Fruit fly (Drosophila melanogaster) whole organism, wandering third instar larva: ENCODE data around the gene CG12003.

Experiments
- Abd-B ChIP-seq: fragments of >200 bp; optimal IDR thresholded peaks from 2 replicates; lab custom pipeline; 2017; ENCODE audit warnings: missing biosample characterization, missing genetic modification characterization
- CrebA ChIP-seq: fragments of 200-800 bp; sonication (Bioruptor generic); optimal IDR thresholded peaks from 2 replicates; lab custom pipeline; 2016; ENCODE audit warnings: missing biosample characterization, mild to moderate bottlenecking, missing genetic modification characterization, borderline replicate concordance
- Dfd ChIP-seq: fragments of >200 bp; optimal IDR thresholded peaks from 2 replicates; lab custom pipeline; 2017; ENCODE audit warnings: missing biosample characterization, missing genetic modification characterization
- HLH106 ChIP-seq: fragments of 200-800 bp; optimal IDR thresholded peaks from 3 replicates; lab custom pipeline; 2019; ENCODE audit warnings: missing biosample characterization, mild to moderate bottlenecking, missing genetic modification characterization, moderate library complexity
- Hr83 ChIP-seq: fragments of 200-300 bp; sonication (Bioruptor generic); optimal IDR thresholded peaks from 2 replicates; lab custom pipeline; 2016; ENCODE audit warnings: missing biosample characterization, mild to moderate bottlenecking, missing genetic modification characterization, moderate library complexity; ENCODE audit not compliant: poor library complexity, severe bottlenecking
- Mio ChIP-seq: sonication (Bioruptor generic); optimal IDR thresholded peaks from 2 replicates; lab custom pipeline; 2016; ENCODE audit warnings: missing biosample characterization, missing genetic modification characterization
- N ChIP-seq: fragments of >200 bp; optimal IDR thresholded peaks from 2 replicates; lab custom pipeline; 2018; ENCODE audit warnings: missing biosample characterization, missing external identifiers, missing genetic modification characterization
- OdsH ChIP-seq: fragments of 200-800 bp; sonication (Bioruptor generic); optimal IDR thresholded peaks from 2 replicates; lab custom pipeline; 2016; ENCODE audit warnings: missing biosample characterization, mild to moderate bottlenecking, missing genetic modification characterization
- Rel ChIP-seq, 2 experiments: fragments of 200-800 bp; sonication (Bioruptor generic) in 1 of 2; optimal IDR thresholded peaks; 2 replicates in 1 of 2; 3 replicates in 1 of 2; lab custom pipeline; 2016 to 2019; ENCODE audit warnings: mild to moderate bottlenecking in 2 of 2, missing biosample characterization in 2 of 2, missing genetic modification characterization in 2 of 2, moderate library complexity in 1 of 2
- br ChIP-seq: fragments of 200-800 bp; sonication (Bioruptor generic); optimal IDR thresholded peaks from 2 replicates; lab custom pipeline; 2016; ENCODE audit warnings: missing biosample characterization, missing genetic modification characterization
- dl ChIP-seq, 2 experiments: fragments of 175-275, 200-275 bp in 1 of 2; fragments of 200-275 bp in 1 of 2; sonication (Bioruptor generic); optimal IDR thresholded peaks; lab custom pipeline; 2018; ENCODE audit warnings: mild to moderate bottlenecking in 2 of 2, missing biosample characterization in 2 of 2, missing genetic modification characterization in 2 of 2, moderate library complexity in 2 of 2; ENCODE audit not compliant: partially characterized antibody in 2 of 2, insufficient read depth in 1 of 2
- dmrt93B ChIP-seq: fragments of 200-800 bp; sonication (Bioruptor generic); optimal IDR thresholded peaks from 2 replicates; lab custom pipeline; 2018; ENCODE audit warnings: missing biosample characterization, mild to moderate bottlenecking, missing genetic modification characterization
- dsf ChIP-seq: sonication (Bioruptor generic); optimal IDR thresholded peaks from 2 replicates; lab custom pipeline; 2016; ENCODE audit warnings: missing biosample characterization, missing genetic modification characterization, borderline replicate concordance
- ey ChIP-seq: fragments of 200-800 bp; sonication (Bioruptor generic); optimal IDR thresholded peaks from 2 replicates; lab custom pipeline; 2016; ENCODE audit warnings: missing biosample characterization, missing genetic modification characterization
- foxo ChIP-seq, 2 experiments: fragments of 200-800 bp; sonication (Bioruptor generic); optimal IDR thresholded peaks; 2 replicates in 1 of 2; 3 replicates in 1 of 2; lab custom pipeline; 2016 to 2017; ENCODE audit warnings: missing biosample characterization in 2 of 2, missing genetic modification characterization in 2 of 2
- fru ChIP-seq: fragments of 200-800 bp; sonication (Bioruptor generic); optimal IDR thresholded peaks from 3 replicates; lab custom pipeline; 2016; ENCODE audit warnings: missing biosample characterization, mild to moderate bottlenecking, missing genetic modification characterization
- h ChIP-seq: fragments of 200-800 bp; sonication (Bioruptor generic); optimal IDR thresholded peaks from 3 replicates; lab custom pipeline; 2016; ENCODE audit warnings: missing biosample characterization, mild to moderate bottlenecking, missing genetic modification characterization
- lola ChIP-seq: fragments of >200 bp; optimal IDR thresholded peaks from 2 replicates; lab custom pipeline; 2017; ENCODE audit warnings: missing biosample characterization, missing genetic modification characterization
- pan ChIP-seq: fragments of >200 bp; optimal IDR thresholded peaks from 2 replicates; lab custom pipeline; 2017
- psq ChIP-seq: fragments of 200-800 bp; sonication (Bioruptor generic); optimal IDR thresholded peaks from 3 replicates; lab custom pipeline; 2017; ENCODE audit warnings: missing biosample characterization, mild to moderate bottlenecking, missing genetic modification characterization, moderate library complexity
- sage ChIP-seq: fragments of 200-800 bp; sonication (Bioruptor generic); optimal IDR thresholded peaks from 2 replicates; lab custom pipeline; 2016; ENCODE audit warnings: missing biosample characterization, mild to moderate bottlenecking, missing genetic modification characterization
- sv ChIP-seq: fragments of 200-800 bp; sonication (Bioruptor generic); optimal IDR thresholded peaks from 3 replicates; lab custom pipeline; 2016; ENCODE audit warnings: missing biosample characterization, missing genetic modification characterization
- tai ChIP-seq: sonication (Bioruptor generic); optimal IDR thresholded peaks from 2 replicates; lab custom pipeline; 2016; ENCODE audit warnings: missing biosample characterization, missing genetic modification characterization
- usp ChIP-seq: fragments of >200 bp; optimal IDR thresholded peaks from 2 replicates; lab custom pipeline; 2017; ENCODE audit warnings: missing biosample characterization, missing genetic modification characterization
- woc ChIP-seq: sonication (Bioruptor generic); optimal IDR thresholded peaks from 2 replicates; lab custom pipeline; 2016; ENCODE audit warnings: missing biosample characterization, mild to moderate bottlenecking, missing genetic modification characterization

The CG12003 gene

DNA sequence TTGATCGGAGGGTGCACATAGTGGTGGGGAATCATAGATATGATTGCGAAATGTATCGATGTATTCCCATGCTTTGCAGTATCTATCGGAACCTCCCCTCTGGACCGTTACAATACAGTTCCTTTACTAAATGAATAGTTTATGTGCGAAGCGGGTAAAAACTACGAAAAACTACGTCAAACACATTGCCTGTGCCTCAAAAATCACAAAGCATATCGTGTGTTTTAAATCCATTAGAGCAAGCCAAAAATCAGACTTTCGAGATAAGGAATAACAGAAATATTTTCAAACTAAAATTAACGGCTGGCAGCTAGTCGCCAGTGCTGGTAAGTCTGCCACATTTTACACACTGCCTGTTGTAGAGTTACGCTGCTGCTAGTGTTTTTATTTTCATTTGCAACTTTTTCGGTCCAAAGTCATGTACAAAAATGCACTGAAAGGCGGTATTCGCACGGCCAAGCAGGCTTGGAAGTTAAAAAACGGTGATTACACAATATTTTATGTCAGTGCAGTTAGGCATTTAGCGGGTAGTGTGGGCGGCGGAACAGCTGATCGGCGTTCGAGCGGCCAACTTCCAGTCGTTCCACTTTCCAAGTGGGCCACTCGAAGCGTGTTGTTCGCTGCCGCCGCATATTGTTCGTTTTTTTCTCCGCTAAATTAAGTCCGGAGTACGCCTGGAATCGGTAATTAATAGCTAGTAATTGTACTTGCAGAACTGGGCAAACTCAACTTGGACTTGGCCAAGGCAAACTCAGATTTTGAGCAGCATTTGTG lies 47.7 kb upstream of the CG12003 start (continued):
- TF ChIP-seq sage (GFP tag; lab: Kevin White, UChicago) (no peak), Mio (GFP tag; lab: Kevin White, UChicago) (peak; percentile 40), usp (GFP tag; lab: Kevin White, UChicago) (no peak), psq (GFP tag; lab: Kevin White, UChicago) (peak; percentile 62), N (no peak), dl (GFP tag; optimal IDR thresholded peaks at IDR 0.05; lab: Kevin White, UChicago; ENCODE audit: insufficient read depth in 1 of 2, partially characterized antibody in 2 of 2) (no peak), pan (lab: Kevin White, UChicago) (no peak), Rel (GFP tag; optimal IDR thresholded peaks at IDR 0.05; lab: Kevin White, UChicago) (no peak), Rel (tag; optimal IDR thresholded peaks at IDR 0.05; lab: Kevin White, UChicago) (peak; percentile 9), dsf (no peak), Abd-B (GFP tag; lab: Kevin White, UChicago) (no peak), ey (GFP tag; lab: Kevin White, UChicago) (peak; percentile 76), foxo (GFP tag; optimal IDR thresholded peaks at IDR 0.05; lab: Kevin White, UChicago) (peak in 1 of 2 experiments; percentile 83)

DNA sequence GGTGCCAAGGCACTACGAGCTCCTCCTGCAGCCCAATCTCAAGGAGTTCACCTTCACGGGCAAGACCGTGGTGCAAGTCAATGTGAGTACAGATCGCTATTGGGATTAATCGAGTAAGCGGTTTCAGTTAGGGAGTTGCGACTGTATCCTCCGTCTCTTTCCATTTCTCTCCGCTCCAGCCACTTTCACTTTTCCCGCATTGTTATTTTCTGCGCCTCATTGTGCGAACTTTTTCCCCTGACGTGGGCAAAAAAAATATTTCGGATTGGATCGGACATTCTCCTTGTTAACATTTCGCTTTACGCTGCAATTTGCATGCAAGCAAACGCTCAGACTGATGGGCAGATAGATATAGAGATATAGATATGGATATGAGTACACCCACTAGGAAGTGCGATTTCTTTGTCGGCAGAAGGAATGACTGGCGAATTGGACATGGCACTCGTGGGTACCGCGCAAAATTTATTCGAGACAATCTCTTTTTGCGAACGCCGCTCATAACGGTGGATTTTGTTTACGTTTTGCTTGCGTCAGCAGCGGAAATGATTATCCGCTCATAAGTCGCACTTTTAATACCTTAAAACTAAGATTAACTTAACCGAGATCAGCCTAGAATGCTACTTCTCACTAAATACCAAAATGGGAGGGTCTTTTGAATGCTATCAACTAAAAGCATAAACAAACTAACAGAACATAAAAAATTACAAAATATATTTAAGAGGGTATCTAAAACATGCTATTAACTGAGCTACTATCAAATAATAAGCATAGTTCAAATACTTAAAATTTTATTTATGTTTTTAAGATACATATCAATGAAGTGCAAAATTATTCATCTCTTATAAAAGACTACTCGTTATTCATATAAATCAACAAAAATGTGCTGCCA lies 46.2 kb upstream of the CG12003 start:
- TF ChIP-seq h: peak; percentile 27
- no peak for TF ChIP-seq woc (GFP tag; lab: Kevin White, UChicago)

DNA sequence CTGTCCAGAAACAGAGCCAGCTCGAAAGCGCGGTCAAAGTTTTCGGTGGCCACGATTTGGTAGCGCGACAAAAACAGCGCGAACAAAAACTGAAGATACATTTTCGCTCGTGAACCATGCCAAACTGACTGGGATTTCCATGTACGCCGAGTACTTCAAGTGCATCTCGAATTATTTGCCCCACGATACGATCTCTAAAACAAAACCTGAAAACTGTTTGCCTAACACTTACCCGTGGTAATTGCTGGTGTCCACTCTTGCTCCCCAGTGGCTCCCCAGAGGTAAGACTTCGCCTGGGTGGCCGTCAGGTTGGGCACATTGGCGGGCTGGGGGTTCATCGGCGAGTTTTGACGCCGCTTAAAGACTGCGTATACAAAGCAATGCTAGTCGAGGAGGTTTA lies 34.0 kb upstream of the CG12003 start, which contains the start of gene Ir62a:
Ir62a (minus strand) TSS at position 101 of the 400 bp plus-strand sequence.
- TF ChIP-seq foxo (GFP tag; optimal IDR thresholded peaks at IDR 0.05; lab: Kevin White, UChicago) (no peak), Abd-B (GFP tag; lab: Kevin White, UChicago) (no peak)
- TF ChIP-seq, all 38 proteins: peak for 0

DNA sequence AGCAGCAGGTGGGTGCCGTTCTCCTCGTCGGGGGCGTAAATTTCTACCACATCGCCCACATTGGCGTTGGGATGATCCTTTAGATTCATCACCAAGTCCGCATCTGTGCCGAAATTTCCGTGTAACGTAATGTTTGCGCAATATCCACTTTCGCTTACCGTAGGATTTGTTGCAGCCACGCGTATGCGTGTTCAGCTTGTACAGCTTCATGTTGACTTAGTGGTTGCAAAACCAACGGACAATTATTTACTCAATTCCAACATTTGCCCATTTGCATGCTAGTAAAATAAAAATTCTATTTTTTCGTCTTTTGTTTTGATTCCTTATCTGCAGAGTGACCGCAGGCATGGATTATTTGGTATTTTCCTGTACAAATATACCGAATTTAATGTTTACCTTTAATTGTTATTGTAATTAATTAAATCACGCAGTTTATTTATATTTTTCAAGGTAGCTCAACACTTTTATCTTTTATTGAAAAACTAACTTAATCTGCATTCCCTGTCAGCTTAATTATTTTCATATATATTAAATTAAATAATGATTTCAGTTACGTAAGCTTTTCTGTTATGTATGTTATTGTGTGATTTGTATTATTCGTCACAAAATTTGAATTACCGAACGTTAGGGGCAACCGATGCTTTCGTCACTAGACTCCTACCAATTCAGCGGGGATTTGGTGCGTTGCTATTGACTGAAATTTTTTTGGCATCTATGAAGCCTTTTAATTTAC lies 31.3 kb upstream of the CG12003 start, which contains the start of gene Iml1:
Iml1 (minus strand) TSS at position 336 of the 733 bp plus-strand sequence.
- TF ChIP-seq br (GFP tag; lab: Kevin White, UChicago) (no peak), fru (GFP tag; lab: Kevin White, UChicago) (no peak), Dfd (GFP tag; lab: Kevin White, UChicago) (no peak), dl (GFP tag; optimal IDR thresholded peaks at IDR 0.05; lab: Kevin White, UChicago; ENCODE audit: insufficient read depth in 1 of 2, partially characterized antibody in 2 of 2) (no peak), sage (GFP tag; lab: Kevin White, UChicago) (no peak), ey (GFP tag; lab: Kevin White, UChicago) (no peak), foxo (GFP tag; optimal IDR thresholded peaks at IDR 0.05; lab: Kevin White, UChicago) (no peak), psq (GFP tag; lab: Kevin White, UChicago) (peak; percentile 88), lola (GFP tag; lab: Kevin White, UChicago) (no peak), Rel (GFP tag; optimal IDR thresholded peaks at IDR 0.05; lab: Kevin White, UChicago) (no peak), Rel (tag; optimal IDR thresholded peaks at IDR 0.05; lab: Kevin White, UChicago) (no peak), dmrt93B (GFP tag; lab: Kevin White, UChicago) (no peak), usp (GFP tag; lab: Kevin White, UChicago) (no peak), pan (lab: Kevin White, UChicago) (no peak), tai (GFP tag; lab: Kevin White, UChicago) (no peak), sv (GFP tag; lab: Kevin White, UChicago) (no peak), dsf (no peak), woc (GFP tag; lab: Kevin White, UChicago) (no peak), h (no peak), HLH106 (peak; percentile 49), CrebA (GFP tag; lab: Kevin White, UChicago) (no peak), Hr83 (GFP tag; lab: Kevin White, UChicago) (no peak), OdsH (GFP tag; lab: Kevin White, UChicago) (peak; percentile 5), Abd-B (GFP tag; lab: Kevin White, UChicago) (no peak)
